Worm (Caenorhabditis elegans) whole organism, early embryonic: ENCODE results near the gene M02F4.1.

ENCODE experiments used
- F13C5.2 ChIP-seq: sonication (generic microtip); optimal IDR thresholded peaks from 2 replicates; lab custom pipeline; 2017; ENCODE audit warnings: mild to moderate bottlenecking, missing genetic modification characterization, inconsistent platforms, missing compliant biosample characterization
- aly-1 ChIP-seq: sonication (generic microtip); optimal IDR thresholded peaks from 2 replicates; lab custom pipeline; 2016; ENCODE audit warnings: missing genetic modification characterization, missing compliant biosample characterization
- ama-1 ChIP-seq: fragments of 150-350 bp; optimal IDR thresholded peaks from 2 replicates; lab custom pipeline; 2014
- ceh-13 ChIP-seq: fragments of 200-800 bp; sonication (Bioruptor generic); optimal IDR thresholded peaks from 2 replicates; lab custom pipeline; 2018; ENCODE audit warnings: mild to moderate bottlenecking, missing genetic modification characterization, missing compliant biosample characterization
- ceh-36 ChIP-seq: sonication (generic microtip); optimal IDR thresholded peaks from 2 replicates; lab custom pipeline; 2016; ENCODE audit warnings: missing genetic modification characterization, inconsistent platforms, missing compliant biosample characterization
- ets-7 ChIP-seq: sonication (generic microtip); optimal IDR thresholded peaks from 2 replicates; lab custom pipeline; 2016; ENCODE audit warnings: missing genotype, missing genetic modification characterization, missing compliant biosample characterization
- flt-1 ChIP-seq: fragments of 200-800 bp; sonication (Bioruptor generic); IDR thresholded peaks from 2 replicates; pipeline ENCODE4 v1.3.6; 2022; ENCODE audit warnings: missing genetic modification characterization, missing compliant biosample characterization
- hmbx-1 ChIP-seq: sonication (generic microtip); optimal IDR thresholded peaks from 2 replicates; lab custom pipeline; 2016; ENCODE audit warnings: mild to moderate bottlenecking, missing genetic modification characterization, missing compliant biosample characterization
- hnd-1 ChIP-seq: sonication (generic microtip); optimal IDR thresholded peaks from 2 replicates; lab custom pipeline; 2016; ENCODE audit warnings: missing genetic modification characterization, missing compliant biosample characterization
- pes-1 ChIP-seq: fragments of 200-800 bp; sonication (Bioruptor generic); IDR thresholded peaks from 2 replicates; pipeline ENCODE4 v1.3.6; 2022; ENCODE audit warnings: missing genetic modification reagents, missing genetic modification characterization, missing compliant biosample characterization
- sea-1 ChIP-seq: fragments of 200-800 bp; sonication (Bioruptor generic); conservative IDR thresholded peaks from 2 replicates; pipeline ENCODE4 v1.3.6; 2022; ENCODE audit warnings: missing genetic modification characterization, missing compliant biosample characterization
- tbx-11 ChIP-seq: fragments of 200-800 bp; sonication (Bioruptor generic); IDR thresholded peaks from 2 replicates; pipeline ENCODE4 v1.3.6; 2022; ENCODE audit warnings: missing genetic modification characterization, missing compliant biosample characterization
- tbx-37 ChIP-seq: fragments of 200-800 bp; sonication (Bioruptor generic); conservative IDR thresholded peaks from 2 replicates; pipeline ENCODE4 v1.3.6; 2022; ENCODE audit warnings: missing genetic modification reagents, missing genetic modification characterization, missing compliant biosample characterization
- tra-4 ChIP-seq: sonication (generic microtip); optimal IDR thresholded peaks from 2 replicates; lab custom pipeline; 2017; ENCODE audit warnings: missing genetic modification characterization, missing compliant biosample characterization

ce11 chrX:3023552-3024183 is 5.3 kb downstream of the M02F4.1 start:
- TF ChIP-seq tbx-37 (GFP tag; lab: Robert Waterston, UW) = no peak
- TF ChIP-seq ama-1 = no peak
- TF ChIP-seq tbx-11 (GFP tag; lab: Robert Waterston, UW) = no peak
- TF ChIP-seq F13C5.2 = no peak
- no peak for TF ChIP-seq pes-1 (GFP tag; lab: Robert Waterston, UW)
- no peak for TF ChIP-seq ets-7 (tag; lab: Kevin White, UChicago)
- TF ChIP-seq sea-1 (GFP tag; lab: Robert Waterston, UW) = no peak
- no peak for TF ChIP-seq hnd-1
- TF ChIP-seq ceh-13 = no peak
- TF ChIP-seq tra-4 (tag; lab: Kevin White, UChicago) = no peak
- TF ChIP-seq ceh-36 (tag; lab: Kevin White, UChicago) = no peak
- no peak for TF ChIP-seq flt-1 (GFP tag; lab: Robert Waterston, UW)
- no peak for TF ChIP-seq hmbx-1
- TF ChIP-seq aly-1 (tag; lab: Kevin White, UChicago) = no peak
